Fruit fly (Drosophila melanogaster): Measurements from ENCODE around the gene AIF.
A peak's percentile ranks its signal among the peaks of the same experiment; 100 is the strongest.

Gene AIF

dm6 chr2L:2164520-2165237, 13.1 kb downstream of the AIF start (continued):
- TF ChIP-seq repo (GFP tag; optimal IDR thresholded peaks at IDR 0.05) (peak; percentile 26), mam (GFP tag; optimal IDR thresholded peaks at IDR 0.05) (peak; percentile 10), CG17802 (tag; optimal IDR thresholded peaks at IDR 0.05) (peak; percentile 45), CG10147 (GFP tag; optimal IDR thresholded peaks at IDR 0.05) (no peak), jumu (GFP tag; optimal IDR thresholded peaks at IDR 0.05) (peak; percentile 53), gt (GFP tag; IDR thresholded peaks at IDR 0.05) (peak; percentile 56), pb (GFP tag; optimal IDR thresholded peaks at IDR 0.05) (peak; percentile 42), CG6765 (GFP tag; optimal IDR thresholded peaks at IDR 0.05) (no peak), Aef1 (GFP tag; IDR thresholded peaks at IDR 0.05) (no peak), fd102C (GFP tag; optimal IDR thresholded peaks at IDR 0.05) (peak; percentile 94), CG11695 (GFP tag; IDR thresholded peaks at IDR 0.05) (0 out of 3 replicates have a peak, but pooled peaks have one; percentile 12), CG17186 (GFP tag; optimal IDR thresholded peaks at IDR 0.05) (peak; percentile 19), CG8924 (tag; optimal IDR thresholded peaks at IDR 0.05) (peak; percentile 80), CG16815 (GFP tag; optimal IDR thresholded peaks at IDR 0.05) (peak; percentile 77), CG17912 (GFP tag; optimal IDR thresholded peaks at IDR 0.05) (no peak), Awh (GFP tag; IDR thresholded peaks at IDR 0.05) (peak; percentile 63), schlank (tag; optimal IDR thresholded peaks at IDR 0.05) (no peak), CG15514 (GFP tag; optimal IDR thresholded peaks at IDR 0.05) (no peak), ham (GFP tag; IDR thresholded peaks at IDR 0.05) (no peak), pita (GFP tag; optimal IDR thresholded peaks at IDR 0.05) (no peak), Nf-YA (GFP tag; IDR thresholded peaks at IDR 0.05) (no peak), CG12104 (GFP tag; optimal IDR thresholded peaks at IDR 0.05) (no peak), zf30C (GFP tag; optimal IDR thresholded peaks at IDR 0.05) (peak; percentile 100), CG8290 (GFP tag; optimal IDR thresholded peaks at IDR 0.05) (peak; percentile 53), CG8290 (tag; optimal IDR thresholded peaks at IDR 0.05) (peak; percentile 19 to 31), Hand (GFP tag; optimal IDR thresholded peaks at IDR 0.05) (no peak), ab (GFP tag; optimal IDR thresholded peaks at IDR 0.05) (peak; percentile 38), CG3281 (GFP tag; optimal IDR thresholded peaks at IDR 0.05) (no peak), CG10274 (GFP tag; optimal IDR thresholded peaks at IDR 0.05) (no peak), HHEX (GFP tag; optimal IDR thresholded peaks at IDR 0.05) (peak; percentile 33), abd-A (tag; optimal IDR thresholded peaks at IDR 0.05) (no peak), NfI (GFP tag; optimal IDR thresholded peaks at IDR 0.05) (no peak), fd3F (GFP tag; optimal IDR thresholded peaks at IDR 0.05) (no peak), hbn (GFP tag; IDR thresholded peaks at IDR 0.05; ENCODE audit: partially characterized antibody) (no peak), az2 (GFP tag; optimal IDR thresholded peaks at IDR 0.05) (peak; percentile 68), onecut (GFP tag; IDR thresholded peaks at IDR 0.05) (peak; percentile 54), CG34376 (GFP tag; optimal IDR thresholded peaks at IDR 0.05) (no peak), Doc2 (GFP tag; IDR thresholded peaks at IDR 0.05) (no peak), emc (GFP tag; optimal IDR thresholded peaks at IDR 0.05) (no peak), Rfx (GFP tag; IDR thresholded peaks at IDR 0.05) (no peak), H15 (GFP tag; IDR thresholded peaks at IDR 0.05) (peak; percentile 52; the same call in 1 of the 3 replicates), nerfin-2 (GFP tag; IDR thresholded peaks at IDR 0.05; ENCODE audit: partially characterized antibody) (no peak), CG34224 (GFP tag; IDR thresholded peaks at IDR 0.05; ENCODE audit: partially characterized antibody) (no peak), CG8089 (GFP tag; optimal IDR thresholded peaks at IDR 0.05) (peak; percentile 34), Adf1 (GFP tag; IDR thresholded peaks at IDR 0.05) (no peak), dpn (GFP tag; optimal IDR thresholded peaks at IDR 0.05) (peak; percentile 44 to 62), peb (GFP tag; IDR thresholded peaks at IDR 0.05) (peak; percentile 63; the same call in 1 of the 2 replicates), pfk (GFP tag; optimal IDR thresholded peaks at IDR 0.05) (no peak), vnd (GFP tag; IDR thresholded peaks at IDR 0.05; ENCODE audit: partially characterized antibody) (no peak), CG4360 (GFP tag; IDR thresholded peaks at IDR 0.05) (peak; percentile 63)
